Fruit fly (Drosophila melanogaster) whole organism, embryonic: ENCODE results near the gene JMJD5.
A peak's percentile ranks its signal among the peaks of the same experiment; 100 is the strongest.

Experiments
- ATbp ChIP-seq: fragments of 200-800 bp; sonication (Bioruptor generic); optimal IDR thresholded peaks from 2 replicates; lab custom pipeline; 2017; ENCODE audit warnings: missing biosample characterization, mild to moderate bottlenecking, missing genetic modification characterization, missing genetic modification reagents
- Adf1 ChIP-seq: fragments of 200-800 bp; sonication (Bioruptor generic); IDR thresholded peaks from 2 replicates; pipeline ENCODE4 v1.3.6; 2022; ENCODE audit warnings: missing biosample characterization, missing genetic modification characterization
- CG10147 ChIP-seq: fragments of 200-800 bp; sonication (Bioruptor generic); optimal IDR thresholded peaks from 2 replicates; lab custom pipeline; 2019; ENCODE audit warnings: missing biosample characterization, mild to moderate bottlenecking, missing genetic modification characterization, moderate library complexity
- CG12219 ChIP-seq: fragments of 200-800 bp; sonication (Bioruptor generic); optimal IDR thresholded peaks from 3 replicates; lab custom pipeline; 2018; ENCODE audit warnings: missing biosample characterization, mild to moderate bottlenecking, missing genetic modification characterization
- CG12391 ChIP-seq: fragments of 200-800 bp; sonication (Bioruptor generic); optimal IDR thresholded peaks from 3 replicates; lab custom pipeline; 2018; ENCODE audit warnings: missing biosample characterization, mild to moderate bottlenecking, missing genetic modification characterization, moderate library complexity
- CG12744 ChIP-seq: fragments of 200-800 bp; sonication (Bioruptor generic); optimal IDR thresholded peaks from 2 replicates; lab custom pipeline; 2016; ENCODE audit warnings: missing biosample characterization, missing genetic modification characterization
- CG13287 ChIP-seq: fragments of 200-800 bp; sonication (Bioruptor generic); IDR thresholded peaks from 2 replicates; pipeline ENCODE4 v1.3.6; 2022; ENCODE audit warnings: missing biosample characterization, missing genetic modification characterization; ENCODE audit not compliant: partially characterized antibody
- CG14014 ChIP-seq: fragments of 200-800 bp; sonication (Bioruptor generic); IDR thresholded peaks from 2 replicates; pipeline ENCODE4 v1.3.6; 2022; ENCODE audit warnings: missing biosample characterization, missing genetic modification characterization
- CG15269 ChIP-seq: fragments of 200-800 bp; sonication (Bioruptor generic); optimal IDR thresholded peaks from 2 replicates; lab custom pipeline; 2018; ENCODE audit warnings: missing biosample characterization, mild to moderate bottlenecking, missing genetic modification characterization, moderate library complexity
- CG15479 ChIP-seq: fragments of 200-800 bp; sonication (Bioruptor generic); optimal IDR thresholded peaks from 3 replicates; lab custom pipeline; 2019; ENCODE audit warnings: missing biosample characterization, mild to moderate bottlenecking, missing genetic modification characterization, moderate library complexity
- CG1603 ChIP-seq: fragments of 200-800 bp; sonication (Bioruptor generic); optimal IDR thresholded peaks from 2 replicates; lab custom pipeline; 2019; ENCODE audit warnings: missing biosample characterization, mild to moderate bottlenecking, missing genetic modification characterization, moderate library complexity
- CG2889 ChIP-seq: fragments of 200-800 bp; sonication (Bioruptor generic); IDR thresholded peaks from 3 replicates; pipeline ENCODE4 v1.3.6; 2022; ENCODE audit warnings: missing biosample characterization, missing genetic modification characterization
- CG31365 ChIP-seq: fragments of 200-800 bp; sonication (Bioruptor generic); optimal IDR thresholded peaks from 2 replicates; lab custom pipeline; 2018; ENCODE audit warnings: missing biosample characterization, mild to moderate bottlenecking, missing genetic modification characterization
- CG33557 ChIP-seq: fragments of 200-800 bp; sonication (Bioruptor generic); optimal IDR thresholded peaks from 2 replicates; lab custom pipeline; 2019; ENCODE audit warnings: missing biosample characterization, mild to moderate bottlenecking, missing genetic modification characterization, moderate library complexity
- CG3838 ChIP-seq: fragments of 200-800 bp; sonication (Bioruptor generic); optimal IDR thresholded peaks from 3 replicates; lab custom pipeline; 2016; ENCODE audit warnings: missing biosample characterization, missing genetic modification characterization
- CG4617 ChIP-seq: fragments of 200-800 bp; sonication (Bioruptor generic); optimal IDR thresholded peaks from 3 replicates; lab custom pipeline; 2016; ENCODE audit warnings: missing biosample characterization, missing genetic modification characterization, borderline replicate concordance
- CG4730 ChIP-seq: fragments of 200-800 bp; sonication (Bioruptor generic); IDR thresholded peaks from 2 replicates; pipeline ENCODE4 v1.3.6; 2022; ENCODE audit warnings: missing biosample characterization, missing genetic modification characterization
- CG6654 ChIP-seq: fragments of 200-800 bp; sonication (Bioruptor generic); optimal IDR thresholded peaks from 2 replicates; lab custom pipeline; 2017; ENCODE audit warnings: missing biosample characterization, mild to moderate bottlenecking, missing genetic modification characterization
- CG6765 ChIP-seq: fragments of 200-800 bp; sonication (Bioruptor generic); optimal IDR thresholded peaks from 3 replicates; lab custom pipeline; 2017; ENCODE audit warnings: missing biosample characterization, mild to moderate bottlenecking, missing genetic modification characterization
- CG6854 ChIP-seq: fragments of 200-800 bp; sonication (Bioruptor generic); optimal IDR thresholded peaks from 3 replicates; lab custom pipeline; 2017; ENCODE audit warnings: missing biosample characterization, mild to moderate bottlenecking, missing genetic modification characterization
- CG9932 ChIP-seq: fragments of 200-800 bp; sonication (Bioruptor generic); IDR thresholded peaks from 2 replicates; pipeline ENCODE4 v1.3.6; 2022; ENCODE audit warnings: missing biosample characterization, missing genetic modification characterization
- D19A ChIP-seq: fragments of 200-800 bp; optimal IDR thresholded peaks from 3 replicates; lab custom pipeline; 2019; ENCODE audit warnings: missing biosample characterization, mild to moderate bottlenecking, missing genetic modification characterization, moderate library complexity
- Dip2 ChIP-seq: fragments of 200-800 bp; sonication (Bioruptor generic); IDR thresholded peaks from 2 replicates; pipeline ENCODE4 v1.3.6; 2022; ENCODE audit warnings: missing biosample characterization, missing genetic modification characterization
- Doc3 ChIP-seq: fragments of 200-800 bp; sonication (Bioruptor generic); IDR thresholded peaks from 3 replicates; pipeline ENCODE4 v1.3.6; 2022; ENCODE audit warnings: missing biosample characterization, missing genetic modification characterization; ENCODE audit not compliant: partially characterized antibody
- Ets65A ChIP-seq: fragments of 200-800 bp; sonication (Bioruptor generic); peaks from one replicate; lab custom pipeline; 2016; ENCODE audit warnings: missing biosample characterization, missing genetic modification characterization
- GATAe ChIP-seq: fragments of 200-800 bp; sonication (Bioruptor generic); conservative IDR thresholded peaks from 2 replicates; pipeline ENCODE4 v1.3.6; 2022; ENCODE audit warnings: missing biosample characterization, missing genetic modification characterization
- H15 ChIP-seq: fragments of 200-800 bp; sonication (Bioruptor generic); IDR thresholded peaks from 3 replicates; pipeline ENCODE4 v1.3.6; 2022; ENCODE audit warnings: missing biosample characterization, missing genetic modification characterization
- Hr51 ChIP-seq, 2 experiments: fragments of 200-800 bp; sonication (Bioruptor generic); optimal IDR thresholded peaks; 2 replicates in 1 of 2; 3 replicates in 1 of 2; lab custom pipeline; 2016 to 2018; ENCODE audit warnings: missing biosample characterization in 2 of 2, missing genetic modification characterization in 2 of 2, mild to moderate bottlenecking in 1 of 2, moderate library complexity in 1 of 2
- Lim3 ChIP-seq: fragments of 200-800 bp; sonication (Bioruptor generic); IDR thresholded peaks from 2 replicates; pipeline ENCODE4 v1.3.6; 2022; ENCODE audit warnings: missing biosample characterization, missing genetic modification characterization
- NFAT ChIP-seq: fragments of 200-800 bp; sonication (Bioruptor generic); IDR thresholded peaks from 2 replicates; pipeline ENCODE4 v1.3.6; 2022; ENCODE audit warnings: missing biosample characterization, missing genetic modification characterization
- Opbp ChIP-seq: fragments of 200-800 bp; sonication (Bioruptor generic); IDR thresholded peaks from 3 replicates; pipeline ENCODE4 v1.3.6; 2022; ENCODE audit warnings: missing biosample characterization, missing genetic modification characterization; ENCODE audit not compliant: partially characterized antibody
- PHDP ChIP-seq: fragments of 200-800 bp; sonication (Bioruptor generic); optimal IDR thresholded peaks from 3 replicates; lab custom pipeline; 2018; ENCODE audit warnings: missing biosample characterization, mild to moderate bottlenecking, missing genetic modification characterization, moderate library complexity
- Sox100B ChIP-seq: fragments of 200-800 bp; sonication (Bioruptor generic); optimal IDR thresholded peaks from 3 replicates; lab custom pipeline; 2018; ENCODE audit warnings: missing biosample characterization, mild to moderate bottlenecking, missing genetic modification characterization
- Sox102F ChIP-seq: fragments of 200-800 bp; sonication (Bioruptor generic); optimal IDR thresholded peaks from 2 replicates; lab custom pipeline; 2018; ENCODE audit warnings: missing biosample characterization, mild to moderate bottlenecking, missing genetic modification characterization, moderate library complexity
- al ChIP-seq: fragments of 200-800 bp; sonication (Bioruptor generic); IDR thresholded peaks from 2 replicates; pipeline ENCODE4 v1.3.6; 2022; ENCODE audit warnings: missing biosample characterization, missing genetic modification characterization
- btn ChIP-seq: fragments of 200-800 bp; sonication (Bioruptor generic); optimal IDR thresholded peaks from 2 replicates; lab custom pipeline; 2016; ENCODE audit warnings: missing biosample characterization, missing genetic modification characterization
- cg ChIP-seq: fragments of 200-800 bp; sonication (Bioruptor generic); optimal IDR thresholded peaks from 3 replicates; lab custom pipeline; 2019; ENCODE audit warnings: missing biosample characterization, mild to moderate bottlenecking, missing genetic modification characterization, moderate library complexity
- ci ChIP-seq: fragments of 200-800 bp; sonication (Bioruptor generic); IDR thresholded peaks from 3 replicates; pipeline ENCODE4 v1.3.6; 2022; ENCODE audit warnings: missing biosample characterization, missing genetic modification characterization
- crol ChIP-seq: fragments of 200-800 bp; sonication (Bioruptor generic); IDR thresholded peaks from 2 replicates; pipeline ENCODE4 v1.3.6; 2022; ENCODE audit warnings: missing biosample characterization, missing genetic modification characterization
- dpn ChIP-seq, 2 experiments: fragments of 200-800 bp; sonication (Bioruptor generic); optimal IDR thresholded peaks; 3 replicates each; lab custom pipeline; 2016; ENCODE audit warnings: missing biosample characterization in 2 of 2, missing genetic modification characterization in 2 of 2
- en ChIP-seq: fragments of 200-800 bp; sonication (Bioruptor generic); optimal IDR thresholded peaks from 2 replicates; lab custom pipeline; 2016; ENCODE audit warnings: missing biosample characterization, missing genetic modification characterization
- fd96Cb ChIP-seq: fragments of 200-800 bp; sonication (Bioruptor generic); optimal IDR thresholded peaks from 2 replicates; lab custom pipeline; 2018; ENCODE audit warnings: missing biosample characterization, mild to moderate bottlenecking, missing genetic modification characterization, moderate library complexity
- gt ChIP-seq: fragments of 200-800 bp; sonication (Bioruptor generic); IDR thresholded peaks from 2 replicates; pipeline ENCODE4 v1.3.6; 2022; ENCODE audit warnings: missing biosample characterization, missing genetic modification characterization
- jing ChIP-seq: fragments of 200-800 bp; sonication (Bioruptor generic); optimal IDR thresholded peaks from 2 replicates; lab custom pipeline; 2018; ENCODE audit warnings: missing biosample characterization, mild to moderate bottlenecking, missing genetic modification characterization
- maf-S ChIP-seq: fragments of 200-800 bp; sonication (Bioruptor generic); optimal IDR thresholded peaks from 2 replicates; lab custom pipeline; 2016; ENCODE audit warnings: missing biosample characterization, missing genetic modification characterization
- pho ChIP-seq: fragments of 200-800 bp; sonication (Bioruptor generic); optimal IDR thresholded peaks from 2 replicates; lab custom pipeline; 2016; ENCODE audit warnings: missing biosample characterization, missing genetic modification characterization
- sd ChIP-seq: fragments of 200-800 bp; sonication (Bioruptor generic); optimal IDR thresholded peaks from 3 replicates; lab custom pipeline; 2018; ENCODE audit warnings: missing biosample characterization, mild to moderate bottlenecking, missing genetic modification characterization, moderate library complexity
- trem ChIP-seq: fragments of 200-800 bp; optimal IDR thresholded peaks from 3 replicates; lab custom pipeline; 2019; ENCODE audit warnings: missing biosample characterization, mild to moderate bottlenecking, missing genetic modification characterization, moderate library complexity
- vnd ChIP-seq: fragments of 200-800 bp; sonication (Bioruptor generic); IDR thresholded peaks from 3 replicates; pipeline ENCODE4 v1.3.6; 2022; ENCODE audit warnings: missing biosample characterization, missing genetic modification characterization; ENCODE audit not compliant: partially characterized antibody
- zfh1 ChIP-seq: fragments of 200-800 bp; sonication (Bioruptor generic); IDR thresholded peaks from 3 replicates; pipeline ENCODE4 v1.3.6; 2022; ENCODE audit warnings: missing biosample characterization, missing genetic modification characterization

JMJD5 gene

dm6 chr3L:799837-800513, 41.2 kb downstream of the JMJD5 start (continued):
- TF ChIP-seq PHDP (tag; lab: Kevin White, UChicago) (peak; percentile 28), Sox102F (GFP tag; lab: Kevin White, UChicago) (peak; percentile 61), sd (tag; lab: Kevin White, UChicago) (peak; percentile 37), CG12219 (no peak), CG15479 (GFP tag; lab: Kevin White, UChicago) (no peak), CG4730 (GFP tag; lab: Robert Waterston, UW) (no peak), CG4617 (no peak), CG31365 (tag; lab: Kevin White, UChicago) (no peak), btn (GFP tag; lab: Kevin White, UChicago) (no peak), GATAe (GFP tag; lab: Robert Waterston, UW) (no peak), CG1603 (tag; lab: Kevin White, UChicago) (peak; percentile 55), Lim3 (GFP tag; lab: Robert Waterston, UW) (no peak), pho (GFP tag; lab: Kevin White, UChicago) (no peak), Ets65A (GFP tag; lab: Kevin White, UChicago) (peak; percentile 22), CG6654 (GFP tag; lab: Kevin White, UChicago) (no peak), vnd (GFP tag; lab: Robert Waterston, UW) (no peak), CG13287 (GFP tag; lab: Robert Waterston, UW) (no peak), maf-S (GFP tag; lab: Kevin White, UChicago) (no peak), CG14014 (GFP tag; lab: Robert Waterston, UW) (no peak), CG3838 (GFP tag; lab: Kevin White, UChicago) (no peak), fd96Cb (peak; percentile 45), H15 (GFP tag; lab: Robert Waterston, UW) (no peak), ATbp (peak; percentile 37), D19A (tag; lab: Kevin White, UChicago) (peak; percentile 23), al (GFP tag; lab: Robert Waterston, UW) (no peak), ci (peak; percentile 82), Sox100B (GFP tag; lab: Kevin White, UChicago) (peak; percentile 40), Opbp (GFP tag; lab: Robert Waterston, UW) (no peak), gt (no peak; the same call in 1 of the 2 replicates), CG6765 (GFP tag; lab: Kevin White, UChicago) (no peak), Hr51 (GFP tag; optimal IDR thresholded peaks at IDR 0.05; lab: Kevin White, UChicago) (peak in 1 of 2 experiments; percentile 20), CG33557 (GFP tag; lab: Kevin White, UChicago) (no peak), cg (GFP tag; lab: Kevin White, UChicago) (no peak), jing (GFP tag; lab: Kevin White, UChicago) (peak; percentile 20), crol (GFP tag; lab: Robert Waterston, UW) (peak; percentile 63), CG2889 (no peak), dpn (GFP tag; optimal IDR thresholded peaks at IDR 0.05; lab: Kevin White, UChicago) (peak in 1 of 2 experiments; percentile 11), Doc3 (GFP tag; lab: Robert Waterston, UW) (no peak), NFAT (no peak), zfh1 (GFP tag; lab: Robert Waterston, UW) (peak; percentile 72; the same call in 2 of the 3 replicates), CG12391 (tag; lab: Kevin White, UChicago) (peak; percentile 42), CG12744 (GFP tag; lab: Kevin White, UChicago) (no peak), CG6854 (GFP tag; lab: Kevin White, UChicago) (no peak), CG15269 (no peak), CG10147 (GFP tag; lab: Kevin White, UChicago) (no peak), CG9932 (GFP tag; lab: Robert Waterston, UW) (no peak), trem (tag; lab: Kevin White, UChicago) (peak; percentile 10), en (GFP tag; lab: Kevin White, UChicago) (no peak), Dip2 (GFP tag; lab: Robert Waterston, UW) (no peak), Adf1 (GFP tag; lab: Robert Waterston, UW) (no peak)
